Fruit fly (Drosophila melanogaster): ENCODE data around the gene Nmd3.

- TF ChIP-seq CG14655 (GFP tag; optimal IDR thresholded peaks at IDR 0.05) (no peak), Ets98B (GFP tag; IDR thresholded peaks at IDR 0.05) (no peak), CG9948 (tag; optimal IDR thresholded peaks at IDR 0.05) (no peak), fd96Ca (GFP tag; IDR thresholded peaks at IDR 0.05) (no peak), EcR (GFP tag; optimal IDR thresholded peaks at IDR 0.05) (no peak), CG12605 (GFP tag; IDR thresholded peaks at IDR 0.05) (no peak), Pif1A (GFP tag; optimal IDR thresholded peaks at IDR 0.05) (no peak), Pif1B (GFP tag; optimal IDR thresholded peaks at IDR 0.05) (no peak)
These were observed 23.4 kb downstream of the Nmd3 start for dm6 chrX:2161020-2161419.

Data from whole organism, pupa.